Fruit fly (Drosophila melanogaster): ENCODE measurements around the gene CG31698.
A peak's percentile ranks its signal among the peaks of the same experiment; 100 is the strongest.

CG31698 gene

dm6 chr2L:3159144-3160000, 14.3 kb downstream of the CG31698 start, which contains the start of the genes Mad and gkt (continued):
- peak; percentile 37 for TF ChIP-seq Dp (GFP tag; optimal IDR thresholded peaks at IDR 0.05)
- TF ChIP-seq bcd (GFP tag; optimal IDR thresholded peaks at IDR 0.05) = no peak
- TF ChIP-seq MTF-1 (GFP tag; optimal IDR thresholded peaks at IDR 0.05; ENCODE audit: borderline replicate concordance) = no peak
- TF ChIP-seq Fer2 (tag; optimal IDR thresholded peaks at IDR 0.05) = no peak
- TF ChIP-seq tin (GFP tag; optimal IDR thresholded peaks at IDR 0.05) = no peak
- peak; percentile 96 for TF ChIP-seq CG17385 (GFP tag; optimal IDR thresholded peaks at IDR 0.05)
- TF ChIP-seq CG7372 (GFP tag; IDR thresholded peaks at IDR 0.05) = no peak
- peak; percentile 16 for TF ChIP-seq CG17186 (GFP tag; optimal IDR thresholded peaks at IDR 0.05)
- TF ChIP-seq vvl (GFP tag; IDR thresholded peaks at IDR 0.05) = no peak

dm6 chr2L:3158260-3159072, 15.2 kb downstream of the CG31698 start:
- TF ChIP-seq sr (GFP tag; IDR thresholded peaks at IDR 0.05) (no peak), jing (GFP tag; optimal IDR thresholded peaks at IDR 0.05) (no peak), CG34422 (GFP tag; IDR thresholded peaks at IDR 0.05) (peak; percentile 26; the same call in 1 of the 3 replicates), CG9797 (GFP tag; optimal IDR thresholded peaks at IDR 0.05) (no peak), CG2116 (GFP tag; optimal IDR thresholded peaks at IDR 0.05) (peak; percentile 20), CG12659 (GFP tag; optimal IDR thresholded peaks at IDR 0.05) (no peak), dmrt99B (tag; optimal IDR thresholded peaks at IDR 0.05) (no peak), CG30403 (GFP tag; optimal IDR thresholded peaks at IDR 0.05) (no peak), gfzf (GFP tag; optimal IDR thresholded peaks at IDR 0.05) (no peak), eve (GFP tag; optimal IDR thresholded peaks at IDR 0.05) (peak in 1 of 2 experiments; percentile 47), CG5953 (GFP tag; IDR thresholded peaks at IDR 0.05) (no peak), da (GFP tag; optimal IDR thresholded peaks at IDR 0.05) (no peak), CG8281 (tag; optimal IDR thresholded peaks at IDR 0.05) (peak; percentile 46), CG3407 (GFP tag; optimal IDR thresholded peaks at IDR 0.05) (peak; percentile 25), CG12391 (tag; optimal IDR thresholded peaks at IDR 0.05) (peak; percentile 19), CG10321 (GFP tag; IDR thresholded peaks at IDR 0.05) (peak; percentile 29; the same call in 1 of the 2 replicates), CG4404 (GFP tag; IDR thresholded peaks at IDR 0.05) (no peak), CG4282 (GFP tag; optimal IDR thresholded peaks at IDR 0.05) (no peak), rib (GFP tag; IDR thresholded peaks at IDR 0.05) (0 out of 2 replicates have a peak, but pooled peaks have one; percentile 16), CG17612 (GFP tag; IDR thresholded peaks at IDR 0.05) (no peak), tna (GFP tag; IDR thresholded peaks at IDR 0.05; ENCODE audit: partially characterized antibody) (no peak), CG34376 (GFP tag; optimal IDR thresholded peaks at IDR 0.05) (peak; percentile 66), psq (GFP tag; optimal IDR thresholded peaks at IDR 0.05) (no peak), CG13296 (GFP tag; optimal IDR thresholded peaks at IDR 0.05) (no peak), CG6854 (GFP tag; optimal IDR thresholded peaks at IDR 0.05) (no peak), bowl (GFP tag; IDR thresholded peaks at IDR 0.05) (no peak), Sox102F (GFP tag; optimal IDR thresholded peaks at IDR 0.05) (peak; percentile 16), zfh2 (GFP tag; optimal IDR thresholded peaks at IDR 0.05) (no peak), so (GFP tag; IDR thresholded peaks at IDR 0.05) (peak; percentile 36; the same call in 1 of the 3 replicates), CG4707 (GFP tag; optimal IDR thresholded peaks at IDR 0.05) (peak; percentile 51), Ssrp (tag; optimal IDR thresholded peaks at IDR 0.05) (no peak), fru (optimal IDR thresholded peaks at IDR 0.05) (no peak), ash1 (GFP tag; optimal IDR thresholded peaks at IDR 0.05) (no peak), CG4854 (GFP tag; optimal IDR thresholded peaks at IDR 0.05) (no peak), CG7556 (GFP tag; optimal IDR thresholded peaks at IDR 0.05) (peak; percentile 19), Mes4 (GFP tag; optimal IDR thresholded peaks at IDR 0.05) (no peak), D (optimal IDR thresholded peaks at IDR 0.05) (no peak), D (GFP tag; optimal IDR thresholded peaks at IDR 0.05) (no peak)

All from whole organism, embryonic.